Worm (Caenorhabditis elegans): ENCODE results near the gene C49F8.1.

C49F8.1 gene

DNA sequence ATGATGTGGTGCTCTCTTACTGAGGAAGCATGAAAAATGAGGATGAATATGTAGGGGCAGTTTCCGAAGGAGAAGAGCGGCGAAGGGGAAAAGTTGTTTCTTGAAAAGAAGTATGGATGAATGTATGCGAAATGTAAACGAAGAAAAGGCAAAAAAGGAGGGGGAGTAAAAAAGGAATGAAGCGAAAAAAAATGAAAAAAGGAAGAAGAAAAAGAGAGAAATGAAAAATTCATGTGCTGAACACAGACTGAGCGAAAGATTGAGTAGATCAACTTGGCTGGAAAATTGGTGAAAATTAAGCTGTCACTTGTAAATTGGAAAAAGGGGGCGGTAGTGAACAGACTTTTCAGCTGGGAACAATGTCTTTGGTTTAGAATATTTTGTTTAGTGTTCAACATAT, at the start of gene C49F8.1:
Gene C49F8.1, minus strand, starts transcription at position 101 of the 400 bp plus-strand sequence.
- TF ChIP-seq M03D4.4 (tag; optimal IDR thresholded peaks at IDR 0.05), result no peak
- TF ChIP-seq nhr-76 (tag; optimal IDR thresholded peaks at IDR 0.05), result no peak
- no peak for TF ChIP-seq drap-1 (GFP tag; optimal IDR thresholded peaks at IDR 0.05)
- no peak for TF ChIP-seq elt-3 (tag; optimal IDR thresholded peaks at IDR 0.05)
- no peak for TF ChIP-seq snpc-4 (tag; optimal IDR thresholded peaks at IDR 0.05)
- no peak for TF ChIP-seq flh-1 (GFP tag; optimal IDR thresholded peaks at IDR 0.05)
- TF ChIP-seq pha-4 (tag; optimal IDR thresholded peaks at IDR 0.05), result no peak
- no peak for TF ChIP-seq blmp-1 (tag; optimal IDR thresholded peaks at IDR 0.05)
- TF ChIP-seq ham-2 (GFP tag; optimal IDR thresholded peaks at IDR 0.05), result no peak
- no peak for TF ChIP-seq sptf-1 (tag; optimal IDR thresholded peaks at IDR 0.05)
- TF ChIP-seq nhr-12 (tag; optimal IDR thresholded peaks at IDR 0.05), result no peak
- TF ChIP-seq bed-3 (GFP tag; optimal IDR thresholded peaks at IDR 0.05), result no peak
- no peak for TF ChIP-seq cnd-1 (tag; optimal IDR thresholded peaks at IDR 0.05)
- TF ChIP-seq ceh-39 (tag; optimal IDR thresholded peaks at IDR 0.05), result no peak

DNA sequence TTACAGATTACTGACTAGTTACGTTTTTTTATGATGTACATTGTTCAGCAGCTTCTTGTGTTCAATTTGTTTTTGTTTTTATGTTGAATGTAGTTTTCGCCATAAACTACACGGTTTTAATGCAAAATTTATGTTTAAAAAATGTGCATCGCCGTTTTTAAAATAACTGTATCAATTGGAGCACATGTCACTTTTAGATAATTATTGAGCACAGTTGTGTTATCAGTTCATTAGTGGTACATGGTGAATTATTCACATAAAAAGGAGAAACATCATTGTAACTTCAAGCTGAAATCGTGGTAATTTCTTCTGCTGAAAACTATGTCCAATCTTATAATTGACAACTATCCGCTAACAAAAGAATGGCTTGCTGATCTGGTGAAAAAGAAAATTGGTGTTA, 47.5 kb upstream of the C49F8.1 start:
- TF ChIP-seq lin-32 (GFP tag; optimal IDR thresholded peaks at IDR 0.05) (no peak), elt-1 (tag; optimal IDR thresholded peaks at IDR 0.05; ENCODE audit: borderline replicate concordance, insufficient read depth) (no peak), ham-2 (GFP tag; optimal IDR thresholded peaks at IDR 0.05) (no peak), sem-2 (GFP tag; optimal IDR thresholded peaks at IDR 0.05) (no peak), bed-3 (GFP tag; optimal IDR thresholded peaks at IDR 0.05) (no peak), ceh-43 (GFP tag; optimal IDR thresholded peaks at IDR 0.05) (no peak)

DNA sequence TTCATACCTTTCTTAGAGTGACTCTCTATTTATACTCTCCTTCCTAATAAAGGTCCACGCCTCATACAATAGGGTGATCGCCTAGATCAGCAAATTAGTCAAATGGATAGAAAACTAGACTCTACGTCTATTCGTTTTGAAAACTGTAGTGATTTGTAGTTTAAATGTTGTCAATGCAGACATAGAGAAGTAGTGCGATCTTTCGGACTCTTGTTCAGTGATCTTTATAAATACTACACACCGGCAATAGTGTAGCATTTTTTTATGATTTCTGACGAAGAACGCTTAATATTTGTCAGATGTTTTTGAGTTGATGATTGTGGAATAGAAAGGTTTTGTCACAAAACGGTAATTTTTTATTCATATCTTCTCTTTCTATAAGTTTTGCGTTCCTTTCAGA, 46.5 kb upstream of the C49F8.1 start:
- no peak for TF ChIP-seq flh-1 (GFP tag; optimal IDR thresholded peaks at IDR 0.05)
- TF ChIP-seq sem-2 (GFP tag; optimal IDR thresholded peaks at IDR 0.05), result no peak
- TF ChIP-seq mab-5 (tag; optimal IDR thresholded peaks at IDR 0.05), result no peak
- no peak for TF ChIP-seq ztf-11 (tag; optimal IDR thresholded peaks at IDR 0.05)
- TF ChIP-seq ceh-83 (GFP tag; optimal IDR thresholded peaks at IDR 0.05), result no peak
- no peak for TF ChIP-seq nhr-2 (tag; optimal IDR thresholded peaks at IDR 0.05)
- TF ChIP-seq drap-1 (GFP tag; optimal IDR thresholded peaks at IDR 0.05), result no peak
- TF ChIP-seq mls-2 (tag; optimal IDR thresholded peaks at IDR 0.05), result no peak
- no peak for TF ChIP-seq ceh-43 (GFP tag; optimal IDR thresholded peaks at IDR 0.05)

DNA sequence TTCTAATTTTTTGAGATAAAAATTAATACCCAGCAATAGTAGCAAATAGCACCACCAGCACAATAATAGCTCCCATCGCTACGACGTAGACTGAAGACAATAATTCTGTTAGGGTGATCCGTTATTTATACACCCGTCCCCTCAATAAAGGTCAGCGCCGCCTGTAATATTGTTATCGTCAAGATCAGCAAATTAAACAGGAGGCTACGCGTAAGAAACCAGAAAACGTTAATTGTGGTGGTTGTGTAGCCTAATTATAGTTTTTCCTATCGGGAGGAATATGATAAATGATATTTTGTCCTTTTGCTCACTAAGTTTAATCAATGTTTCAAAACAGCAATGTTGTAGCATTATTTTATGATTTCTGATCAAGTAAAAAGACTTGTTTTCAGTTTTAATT, 44.7 kb upstream of the C49F8.1 start, which contains the start of the genes cyp-13B1 and C29F7.1:
Gene cyp-13B1, minus strand, starts transcription at position 101 of the 400 bp plus-strand sequence.
Gene C29F7.1, plus strand, starts transcription at position 394 of the 400 bp plus-strand sequence.
- TF ChIP-seq elt-3 (tag; optimal IDR thresholded peaks at IDR 0.05), result no peak
- no peak for TF ChIP-seq zip-8 (tag; optimal IDR thresholded peaks at IDR 0.05)
- TF ChIP-seq flh-1 (GFP tag; optimal IDR thresholded peaks at IDR 0.05), result no peak
- TF ChIP-seq M03D4.4 (tag; optimal IDR thresholded peaks at IDR 0.05), result no peak
- TF ChIP-seq ham-2 (GFP tag; optimal IDR thresholded peaks at IDR 0.05), result no peak
- TF ChIP-seq drap-1 (GFP tag; optimal IDR thresholded peaks at IDR 0.05), result no peak
- TF ChIP-seq nhr-76 (tag; optimal IDR thresholded peaks at IDR 0.05), result no peak
- TF ChIP-seq nhr-12 (tag; optimal IDR thresholded peaks at IDR 0.05), result no peak
- TF ChIP-seq unc-120 (tag; optimal IDR thresholded peaks at IDR 0.05; ENCODE audit: poor library complexity, severe bottlenecking), result no peak
- no peak for TF ChIP-seq ztf-11 (tag; optimal IDR thresholded peaks at IDR 0.05)
- no peak for TF ChIP-seq lsy-2 (tag; optimal IDR thresholded peaks at IDR 0.05)
- no peak for TF ChIP-seq nhr-2 (tag; optimal IDR thresholded peaks at IDR 0.05)
- TF ChIP-seq lin-13 (tag; optimal IDR thresholded peaks at IDR 0.05), result no peak
- no peak for TF ChIP-seq nhr-28 (tag; optimal IDR thresholded peaks at IDR 0.05)
- TF ChIP-seq sptf-1 (tag; optimal IDR thresholded peaks at IDR 0.05), result no peak
- TF ChIP-seq blmp-1 (tag; optimal IDR thresholded peaks at IDR 0.05), result no peak
- no peak for TF ChIP-seq mab-5 (tag; optimal IDR thresholded peaks at IDR 0.05)
- no peak for TF ChIP-seq bed-3 (GFP tag; optimal IDR thresholded peaks at IDR 0.05)

DNA sequence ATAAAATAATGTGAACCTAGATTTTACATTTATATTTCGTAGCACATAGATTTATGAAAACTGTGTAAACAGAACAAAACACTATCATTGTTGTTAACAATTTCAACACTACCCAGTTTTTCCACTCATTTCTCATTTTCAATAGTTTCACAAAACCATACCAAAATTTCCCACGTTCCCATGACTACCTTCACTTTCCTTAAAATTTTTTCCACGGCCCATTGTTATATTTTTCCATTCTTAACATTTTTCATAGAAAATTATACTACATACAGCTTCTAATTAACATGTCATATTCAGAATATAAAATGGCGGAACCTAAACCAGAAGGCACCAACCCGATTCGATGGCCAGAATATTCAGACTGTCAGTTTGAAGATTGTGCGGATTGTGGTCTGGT, 37.0 kb upstream of the C49F8.1 start, which contains the start of gene F02C12.1:
Gene F02C12.1, plus strand, starts transcription at position 301 of the 400 bp plus-strand sequence.
- TF ChIP-seq drap-1 (GFP tag; optimal IDR thresholded peaks at IDR 0.05) (no peak), mls-2 (tag; optimal IDR thresholded peaks at IDR 0.05) (no peak), M03D4.4 (tag; optimal IDR thresholded peaks at IDR 0.05) (no peak), ceh-83 (GFP tag; optimal IDR thresholded peaks at IDR 0.05) (no peak), ces-1 (GFP tag; optimal IDR thresholded peaks at IDR 0.05) (no peak), lin-13 (tag; optimal IDR thresholded peaks at IDR 0.05) (no peak), unc-62 (GFP tag; optimal IDR thresholded peaks at IDR 0.05) (no peak), mab-5 (tag; optimal IDR thresholded peaks at IDR 0.05) (no peak), nhr-76 (tag; optimal IDR thresholded peaks at IDR 0.05) (no peak), cnd-1 (tag; optimal IDR thresholded peaks at IDR 0.05) (no peak), ham-2 (GFP tag; optimal IDR thresholded peaks at IDR 0.05) (no peak), sem-2 (GFP tag; optimal IDR thresholded peaks at IDR 0.05) (no peak), elt-3 (tag; optimal IDR thresholded peaks at IDR 0.05) (no peak), pha-4 (tag; optimal IDR thresholded peaks at IDR 0.05) (no peak), ztf-11 (tag; optimal IDR thresholded peaks at IDR 0.05) (no peak), zip-8 (tag; optimal IDR thresholded peaks at IDR 0.05) (no peak), tbx-8 (GFP tag; optimal IDR thresholded peaks at IDR 0.05) (no peak), blmp-1 (tag; optimal IDR thresholded peaks at IDR 0.05) (no peak), mep-1 (tag; optimal IDR thresholded peaks at IDR 0.05) (no peak)
